Fruit fly (Drosophila melanogaster): ENCODE measurements around the gene CG16989.
A peak's percentile ranks its signal among the peaks of the same experiment; 100 is the strongest.

The CG16989 gene

DNA sequence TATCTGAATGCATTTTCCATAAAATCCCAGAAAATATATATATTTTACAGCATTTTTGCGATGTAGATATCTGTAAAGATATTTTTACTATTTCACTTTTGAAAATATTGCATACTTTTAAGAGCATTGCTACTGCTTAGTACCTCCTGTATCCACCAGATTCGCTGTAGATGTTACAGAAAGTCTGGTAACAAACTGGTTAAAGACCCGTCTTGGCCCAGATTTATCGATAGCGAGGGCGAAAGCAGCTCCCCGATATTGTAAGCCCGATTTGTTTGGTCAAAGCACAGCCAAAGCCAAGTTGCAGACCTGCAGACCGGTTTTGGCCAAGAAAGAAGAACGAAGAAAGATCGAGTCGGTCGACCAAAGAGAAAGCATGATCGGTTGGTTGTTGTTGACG is 8.5 kb upstream of the CG16989 start, which contains the start of gene tw (continued):
- TF ChIP-seq nmo (GFP tag; optimal IDR thresholded peaks at IDR 0.05) (no peak), ftz-f1 (GFP tag; optimal IDR thresholded peaks at IDR 0.05) (no peak), grn (GFP tag; optimal IDR thresholded peaks at IDR 0.05) (no peak), CG31441 (GFP tag; IDR thresholded peaks at IDR 0.05) (no peak), CG8388 (GFP tag; optimal IDR thresholded peaks at IDR 0.05) (no peak), psq (GFP tag; optimal IDR thresholded peaks at IDR 0.05) (no peak), dimm (GFP tag; IDR thresholded peaks at IDR 0.05) (no peak), Adf1 (GFP tag; IDR thresholded peaks at IDR 0.05) (no peak), CG32772 (GFP tag; IDR thresholded peaks at IDR 0.05) (no peak), CG8281 (tag; optimal IDR thresholded peaks at IDR 0.05) (no peak), exex (tag; optimal IDR thresholded peaks at IDR 0.05) (no peak), CkIIα-i1 (GFP tag; IDR thresholded peaks at IDR 0.05) (no peak), fd96Cb (tag; optimal IDR thresholded peaks at IDR 0.05) (no peak)

- no peak for TF ChIP-seq ap (GFP tag; IDR thresholded peaks at IDR 0.05)
Observed at dm6 chrX:790039-790597, 2.8 kb upstream of the CG16989 start, which contains the start of gene CG13360. Gene CG13360 (minus strand): TSS chrX:790089.

dm6 chrX:796397-796989 is 3.5 kb downstream of the CG16989 start:
- peak; percentile 60 for TF ChIP-seq CG14710 (tag; optimal IDR thresholded peaks at IDR 0.05)
- peak; percentile 61; the same call in 1 of the 3 replicates for TF ChIP-seq CG11456 (GFP tag; IDR thresholded peaks at IDR 0.05)
- no peak for TF ChIP-seq CG4360 (GFP tag; IDR thresholded peaks at IDR 0.05)
- TF ChIP-seq Sox102F (GFP tag; optimal IDR thresholded peaks at IDR 0.05): no peak
- peak; percentile 22 for TF ChIP-seq grau (tag; optimal IDR thresholded peaks at IDR 0.05)
- TF ChIP-seq mirr (GFP tag; optimal IDR thresholded peaks at IDR 0.05): peak; percentile 30
- TF ChIP-seq CoRest (tag; optimal IDR thresholded peaks at IDR 0.05): peak; percentile 27
- TF ChIP-seq so (GFP tag; IDR thresholded peaks at IDR 0.05): 0 out of 3 replicates have a peak, but pooled peaks have one; percentile 18
- no peak for TF ChIP-seq dimm (GFP tag; IDR thresholded peaks at IDR 0.05)
- TF ChIP-seq CG10979 (tag; optimal IDR thresholded peaks at IDR 0.05): peak; percentile 6
- TF ChIP-seq NFAT (GFP tag; IDR thresholded peaks at IDR 0.05): peak; percentile 8; the same call in 1 of the 2 replicates
- peak in 1 of 3 experiments; percentile 86 for TF ChIP-seq Stat92E (GFP tag; optimal IDR thresholded peaks at IDR 0.05)
- peak; percentile 44 for TF ChIP-seq CG13894 (tag; optimal IDR thresholded peaks at IDR 0.05)
- peak; percentile 8 for TF ChIP-seq CG13296 (GFP tag; optimal IDR thresholded peaks at IDR 0.05)
- TF ChIP-seq CG8359 (GFP tag; optimal IDR thresholded peaks at IDR 0.05; ENCODE audit: borderline replicate concordance): no peak
- peak; percentile 96 for TF ChIP-seq Scr (GFP tag; IDR thresholded peaks at IDR 0.05; ENCODE audit: partially characterized antibody)
- TF ChIP-seq eve (GFP tag; optimal IDR thresholded peaks at IDR 0.05): no peak
- no peak for TF ChIP-seq p53 (GFP tag; optimal IDR thresholded peaks at IDR 0.05)
- no peak for TF ChIP-seq Hr3 (GFP tag; optimal IDR thresholded peaks at IDR 0.05)
- TF ChIP-seq Pdp1 (GFP tag; optimal IDR thresholded peaks at IDR 0.05): peak in 1 of 2 experiments; percentile 90
- TF ChIP-seq row (GFP tag; IDR thresholded peaks at IDR 0.05): peak; percentile 95
- TF ChIP-seq Max (GFP tag; optimal IDR thresholded peaks at IDR 0.05): peak; percentile 38
- TF ChIP-seq sug (tag; optimal IDR thresholded peaks at IDR 0.05): peak; percentile 41
- peak; percentile 21 for TF ChIP-seq gsb-n (tag; optimal IDR thresholded peaks at IDR 0.05)
- TF ChIP-seq CG12299 (tag; optimal IDR thresholded peaks at IDR 0.05): no peak
- no peak for TF ChIP-seq CG6654 (GFP tag; optimal IDR thresholded peaks at IDR 0.05)
- TF ChIP-seq Fer1 (GFP tag; optimal IDR thresholded peaks at IDR 0.05): peak; percentile 5
- peak; percentile 99 for TF ChIP-seq Doc3 (GFP tag; IDR thresholded peaks at IDR 0.05; ENCODE audit: partially characterized antibody)
- peak; percentile 43; the same call in 1 of the 2 replicates for TF ChIP-seq CG32532 (GFP tag; IDR thresholded peaks at IDR 0.05)
- TF ChIP-seq CG3281 (GFP tag; optimal IDR thresholded peaks at IDR 0.05): peak; percentile 15
- TF ChIP-seq CG9797 (GFP tag; optimal IDR thresholded peaks at IDR 0.05): no peak
- TF ChIP-seq HHEX (GFP tag; optimal IDR thresholded peaks at IDR 0.05): no peak
- TF ChIP-seq CG2712 (tag; optimal IDR thresholded peaks at IDR 0.05): peak; percentile 20
